Worm (Caenorhabditis elegans): ENCODE results near the gene H04M03.11.

DNA sequence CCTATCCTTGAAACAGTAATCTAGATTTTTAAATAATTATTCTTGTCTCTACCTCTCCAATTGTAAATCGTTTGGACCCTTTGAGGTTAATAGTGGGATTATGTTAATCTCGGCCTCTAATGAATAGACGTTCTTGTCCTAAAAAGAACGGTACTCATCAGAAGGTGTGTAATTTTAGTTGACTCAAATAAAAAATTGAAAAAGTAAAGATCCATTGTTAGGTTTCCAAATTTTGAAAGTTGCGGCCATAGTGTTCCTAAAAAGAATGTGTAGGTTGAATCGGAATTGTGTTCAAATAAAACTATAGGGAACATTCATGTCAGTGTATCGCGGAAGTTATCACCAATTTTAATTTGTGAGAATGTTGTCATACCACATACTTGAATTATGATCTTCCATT, 28.8 kb downstream of the H04M03.11 start:
- TF ChIP-seq fos-1 (tag; optimal IDR thresholded peaks at IDR 0.05), result no peak
- no peak for TF ChIP-seq R02D3.7 (tag; optimal IDR thresholded peaks at IDR 0.05)
- no peak for TF ChIP-seq tbx-2 (tag; optimal IDR thresholded peaks at IDR 0.05)
- no peak for TF ChIP-seq unc-39 (tag; optimal IDR thresholded peaks at IDR 0.05)
- TF ChIP-seq elt-3 (tag; optimal IDR thresholded peaks at IDR 0.05), result no peak
- no peak for TF ChIP-seq ZK546.5 (tag; optimal IDR thresholded peaks at IDR 0.05)
- no peak for TF ChIP-seq nhr-76 (tag; optimal IDR thresholded peaks at IDR 0.05)
- no peak for TF ChIP-seq ceh-9 (tag; optimal IDR thresholded peaks at IDR 0.05)
- no peak for TF ChIP-seq unc-62 (GFP tag; optimal IDR thresholded peaks at IDR 0.05)
- TF ChIP-seq lin-39 (tag; optimal IDR thresholded peaks at IDR 0.05), result no peak

Measured in whole organism, L3 larva.